Worm (Caenorhabditis elegans) whole organism, L2 larva: Measurements from ENCODE around the gene slmp-1.

Experiments used
- C34F6.9 ChIP-seq: fragments of 150-350 bp; optimal IDR thresholded peaks from 2 replicates; lab custom pipeline; 2014; ENCODE audit warnings: missing biosample characterization, missing genetic modification characterization
- F13H6.1 ChIP-seq: sonication (generic microtip); optimal IDR thresholded peaks from 2 replicates; lab custom pipeline; 2016; ENCODE audit warnings: missing genetic modification characterization, missing compliant biosample characterization
- R02D3.7 ChIP-seq: fragments of 150-350 bp; optimal IDR thresholded peaks from 2 replicates; lab custom pipeline; 2014; ENCODE audit warnings: missing biosample characterization, missing genetic modification characterization
- Y55F3AM.14 ChIP-seq: fragments of 200-800 bp; sonication (Bioruptor generic); optimal IDR thresholded peaks from 2 replicates; lab custom pipeline; 2018; ENCODE audit warnings: mild to moderate bottlenecking, missing genetic modification characterization, missing compliant biosample characterization
- ZK546.5 ChIP-seq: sonication (generic microtip); optimal IDR thresholded peaks from 2 replicates; lab custom pipeline; 2017; ENCODE audit warnings: missing biosample characterization, missing genetic modification characterization
- aly-2 ChIP-seq: fragments of 150-350 bp; optimal IDR thresholded peaks from 2 replicates; lab custom pipeline; 2014; ENCODE audit warnings: missing biosample characterization, missing genetic modification characterization
- ama-1 ChIP-seq: fragments of 150-350 bp; optimal IDR thresholded peaks from 2 replicates; lab custom pipeline; 2018; ENCODE audit warnings: inconsistent platforms
- blmp-1 ChIP-seq: sonication (generic microtip); optimal IDR thresholded peaks from 2 replicates; lab custom pipeline; 2017; ENCODE audit warnings: missing genetic modification characterization, mild to moderate bottlenecking, missing compliant biosample characterization, antibody characterized with exemption, moderate library complexity; ENCODE audit not compliant: insufficient read depth
- ceh-16 ChIP-seq: fragments of 150-350 bp; optimal IDR thresholded peaks from 2 replicates; lab custom pipeline; 2014; ENCODE audit warnings: missing biosample characterization, missing genetic modification characterization
- ceh-82 ChIP-seq: fragments of 150-350 bp; optimal IDR thresholded peaks from 2 replicates; lab custom pipeline; 2014; ENCODE audit warnings: missing biosample characterization, missing genetic modification characterization
- crh-2 ChIP-seq: sonication (generic microtip); optimal IDR thresholded peaks from 2 replicates; lab custom pipeline; 2017; ENCODE audit warnings: missing biosample characterization, missing genetic modification characterization
- dmd-4 ChIP-seq: sonication (generic microtip); optimal IDR thresholded peaks from 2 replicates; lab custom pipeline; 2017; ENCODE audit warnings: missing biosample characterization, missing genetic modification characterization
- egl-27 ChIP-seq: sonication (generic microtip); optimal IDR thresholded peaks from 3 replicates; lab custom pipeline; 2017; ENCODE audit warnings: missing biosample characterization, missing genetic modification reagents, missing genetic modification characterization
- elt-1 ChIP-seq: fragments of 150-350 bp; optimal IDR thresholded peaks from 2 replicates; lab custom pipeline; 2014; ENCODE audit warnings: missing biosample characterization, missing genetic modification characterization
- fos-1 ChIP-seq: fragments of 150-350 bp; optimal IDR thresholded peaks from 2 replicates; lab custom pipeline; 2014; ENCODE audit warnings: missing biosample characterization, missing genetic modification characterization
- gmeb-1 ChIP-seq: fragments of 150-350 bp; optimal IDR thresholded peaks from 2 replicates; lab custom pipeline; 2014; ENCODE audit warnings: missing biosample characterization, missing genetic modification characterization
- lin-13 ChIP-seq: fragments of 150-350 bp; optimal IDR thresholded peaks from 2 replicates; lab custom pipeline; 2014; ENCODE audit warnings: missing biosample characterization, missing genetic modification reagents, missing genetic modification characterization
- lin-39 ChIP-seq: fragments of 150-350 bp; optimal IDR thresholded peaks from 2 replicates; lab custom pipeline; 2014; ENCODE audit warnings: missing biosample characterization, missing genetic modification reagents, missing genetic modification characterization
- lsy-2 ChIP-seq, 2 experiments: fragments of 150-350 bp in 1 of 2; sonication (generic microtip) in 1 of 2; optimal IDR thresholded peaks; 2 replicates each; lab custom pipeline; 2014 to 2017; ENCODE audit warnings: missing biosample characterization in 2 of 2, missing genetic modification characterization in 2 of 2
- mab-5 ChIP-seq: fragments of 150-350 bp; optimal IDR thresholded peaks from 2 replicates; lab custom pipeline; 2014; ENCODE audit warnings: missing biosample characterization, missing genetic modification characterization
- mbf-1 ChIP-seq: sonication (generic microtip); optimal IDR thresholded peaks from 2 replicates; lab custom pipeline; 2017; ENCODE audit warnings: missing biosample characterization, missing genetic modification characterization
- mdl-1 ChIP-seq, 2 experiments: fragments of 150-350 bp in 1 of 2; sonication (generic microtip) in 1 of 2; optimal IDR thresholded peaks; 2 replicates each; lab custom pipeline; 2017; ENCODE audit warnings: missing biosample characterization in 2 of 2, missing genetic modification characterization in 2 of 2
- nhr-10 ChIP-seq: sonication (generic microtip); optimal IDR thresholded peaks from 2 replicates; lab custom pipeline; 2017; ENCODE audit warnings: missing biosample characterization, missing genetic modification characterization
- nhr-11 ChIP-seq: fragments of 150-350 bp; optimal IDR thresholded peaks from 2 replicates; lab custom pipeline; 2014; ENCODE audit warnings: missing biosample characterization, missing genetic modification characterization
- nhr-12 ChIP-seq: fragments of 150-350 bp; optimal IDR thresholded peaks from 2 replicates; lab custom pipeline; 2014; ENCODE audit warnings: missing biosample characterization, missing genetic modification characterization
- nhr-129 ChIP-seq: fragments of 150-350 bp; optimal IDR thresholded peaks from 2 replicates; lab custom pipeline; 2014; ENCODE audit warnings: missing biosample characterization, missing genetic modification characterization
- nhr-21 ChIP-seq: fragments of 150-350 bp; optimal IDR thresholded peaks from 2 replicates; lab custom pipeline; 2014; ENCODE audit warnings: missing biosample characterization, missing genetic modification characterization
- nhr-237 ChIP-seq: fragments of 150-350 bp; optimal IDR thresholded peaks from 2 replicates; lab custom pipeline; 2014; ENCODE audit warnings: missing biosample characterization, missing genetic modification characterization
- nhr-25 ChIP-seq: fragments of 150-350 bp; sonication (generic microtip); optimal IDR thresholded peaks from 3 replicates; lab custom pipeline; 2014; ENCODE audit warnings: missing biosample characterization, missing genetic modification characterization
- nhr-6 ChIP-seq: fragments of 150-350 bp; optimal IDR thresholded peaks from 2 replicates; lab custom pipeline; 2014; ENCODE audit warnings: missing biosample characterization, missing genetic modification characterization
- peb-1 ChIP-seq: fragments of 150-350 bp; optimal IDR thresholded peaks from 2 replicates; lab custom pipeline; 2014; ENCODE audit warnings: missing biosample characterization, missing genetic modification characterization
- sem-4 ChIP-seq: fragments of 150-350 bp; optimal IDR thresholded peaks from 2 replicates; lab custom pipeline; 2014; ENCODE audit warnings: missing biosample characterization, missing genetic modification reagents, missing genetic modification characterization
- skn-1 ChIP-seq: sonication (generic microtip); optimal IDR thresholded peaks from 2 replicates; lab custom pipeline; 2017; ENCODE audit warnings: missing biosample characterization, missing genetic modification characterization
- sma-3 ChIP-seq: sonication (generic microtip); optimal IDR thresholded peaks from 2 replicates; lab custom pipeline; 2016; ENCODE audit warnings: missing genetic modification reagents, missing genetic modification characterization, missing compliant biosample characterization
- sma-9 ChIP-seq, 2 experiments: fragments of 150-350 bp in 1 of 2; sonication (generic microtip) in 1 of 2; optimal IDR thresholded peaks; 2 replicates each; lab custom pipeline; 2014 to 2016; ENCODE audit warnings: missing genetic modification characterization in 2 of 2, mild to moderate bottlenecking in 1 of 2, missing biosample characterization in 1 of 2, missing compliant biosample characterization in 1 of 2, missing genetic modification reagents in 1 of 2, moderate library complexity in 1 of 2
- snpc-4 ChIP-seq: fragments of 150-350 bp; optimal IDR thresholded peaks from 2 replicates; lab custom pipeline; 2014; ENCODE audit warnings: missing biosample characterization, missing genetic modification characterization
- unc-39 ChIP-seq: fragments of 150-350 bp; optimal IDR thresholded peaks from 2 replicates; lab custom pipeline; 2014; ENCODE audit warnings: missing biosample characterization, missing genetic modification characterization
- unc-55 ChIP-seq: fragments of 150-350 bp; sonication (generic microtip); optimal IDR thresholded peaks from 3 replicates; lab custom pipeline; 2014; ENCODE audit warnings: missing biosample characterization, missing genetic modification reagents, missing genetic modification characterization
- zag-1 ChIP-seq: fragments of 150-350 bp; optimal IDR thresholded peaks from 2 replicates; lab custom pipeline; 2014; ENCODE audit warnings: missing biosample characterization, missing genetic modification characterization
- ztf-1 ChIP-seq: fragments of 200-800 bp; sonication (Bioruptor generic); conservative IDR thresholded peaks from 2 replicates; pipeline ENCODE4 v1.3.6; 2022; ENCODE audit warnings: missing genetic modification characterization, missing compliant biosample characterization
- ztf-11 ChIP-seq: sonication (generic microtip); optimal IDR thresholded peaks from 2 replicates; lab custom pipeline; 2017; ENCODE audit warnings: missing biosample characterization, missing genetic modification characterization

The slmp-1 gene

ce11 chrIV:3202111-3202510 lies 11.4 kb upstream of the slmp-1 start, which contains the start of the genes Y67D8B.3 and Y67D8B.5:
Gene Y67D8B.3 (minus strand): TSS chrIV:3202211.
Gene Y67D8B.5 (plus strand): TSS chrIV:3202343.
- no peak for TF ChIP-seq skn-1 (tag; lab: Kevin White, UChicago)
- TF ChIP-seq unc-39, result no peak
- TF ChIP-seq ztf-11 (tag; lab: Kevin White, UChicago), result no peak
- TF ChIP-seq lsy-2 (tag; optimal IDR thresholded peaks at IDR 0.05; lab: Kevin White, UChicago), result no peak
- TF ChIP-seq ztf-1 (GFP tag; lab: Robert Waterston, UW), result no peak
- no peak for TF ChIP-seq ceh-16 (tag; lab: Kevin White, UChicago)
- TF ChIP-seq ZK546.5, result no peak
- no peak for TF ChIP-seq sma-3 (GFP tag; lab: Kevin White, UChicago)
- TF ChIP-seq peb-1, result no peak
- no peak for TF ChIP-seq nhr-6 (tag; lab: Kevin White, UChicago)
- no peak for TF ChIP-seq egl-27 (tag; lab: Kevin White, UChicago)
- no peak for TF ChIP-seq sem-4 (tag; lab: Kevin White, UChicago)
- no peak for TF ChIP-seq nhr-10 (tag; lab: Kevin White, UChicago)
- no peak for TF ChIP-seq nhr-21 (tag; lab: Kevin White, UChicago)
- no peak for TF ChIP-seq crh-2
- no peak for TF ChIP-seq ceh-82 (tag; lab: Kevin White, UChicago)
- TF ChIP-seq mdl-1 (tag; optimal IDR thresholded peaks at IDR 0.05; lab: Kevin White, UChicago), result no peak

- TF ChIP-seq mdl-1 (tag; optimal IDR thresholded peaks at IDR 0.05; lab: Kevin White, UChicago) (no peak), snpc-4 (tag; lab: Kevin White, UChicago) (no peak), nhr-21 (tag; lab: Kevin White, UChicago) (no peak), unc-39 (no peak), mbf-1 (tag; lab: Kevin White, UChicago) (no peak), ztf-1 (GFP tag; lab: Robert Waterston, UW) (no peak), elt-1 (tag; lab: Kevin White, UChicago) (no peak), zag-1 (tag; lab: Kevin White, UChicago) (no peak), gmeb-1 (tag; lab: Kevin White, UChicago) (no peak), nhr-11 (tag; lab: Kevin White, UChicago) (no peak), nhr-237 (tag; lab: Kevin White, UChicago) (no peak), nhr-6 (tag; lab: Kevin White, UChicago) (no peak), mab-5 (no peak), nhr-129 (no peak)
Observed at ce11 chrIV:3211929-3212328, 1.6 kb upstream of the slmp-1 start.

ce11 chrIV:3221158-3221557 lies 7.6 kb downstream of the slmp-1 start:
- no peak for TF ChIP-seq sma-9 (GFP tag; optimal IDR thresholded peaks at IDR 0.05; lab: Kevin White, UChicago)
- TF ChIP-seq sma-9 (tag; optimal IDR thresholded peaks at IDR 0.05; lab: Kevin White, UChicago), result no peak
- no peak for TF ChIP-seq aly-2 (tag; lab: Kevin White, UChicago)
- no peak for TF ChIP-seq sma-3 (GFP tag; lab: Kevin White, UChicago)
- TF ChIP-seq ztf-11 (tag; lab: Kevin White, UChicago), result no peak
- TF ChIP-seq blmp-1, result no peak

- TF ChIP-seq snpc-4 (tag; lab: Kevin White, UChicago), result no peak
- TF ChIP-seq Y55F3AM.14 (GFP tag; lab: Kevin White, UChicago), result no peak
- no peak for TF ChIP-seq gmeb-1 (tag; lab: Kevin White, UChicago)
- no peak for TF ChIP-seq nhr-12 (tag; lab: Kevin White, UChicago)
Observed at ce11 chrIV:3222140-3222539, 8.6 kb downstream of the slmp-1 start, which contains the start of gene Y67D8A.2. Gene Y67D8A.2 (plus strand): TSS chrIV:3222440.

- TF ChIP-seq blmp-1 (peak; percentile 1), ZK546.5 (no peak), mdl-1 (tag; optimal IDR thresholded peaks at IDR 0.05; lab: Kevin White, UChicago) (no peak), gmeb-1 (tag; lab: Kevin White, UChicago) (peak; percentile 65), nhr-21 (tag; lab: Kevin White, UChicago) (peak; percentile 41), ceh-16 (tag; lab: Kevin White, UChicago) (peak; percentile 2), snpc-4 (tag; lab: Kevin White, UChicago) (no peak), mab-5 (peak; percentile 65), sma-9 (GFP tag; optimal IDR thresholded peaks at IDR 0.05; lab: Kevin White, UChicago) (peak; percentile 22), sma-9 (tag; optimal IDR thresholded peaks at IDR 0.05; lab: Kevin White, UChicago) (no peak), ceh-82 (tag; lab: Kevin White, UChicago) (no peak), nhr-25 (tag; lab: Kevin White, UChicago) (peak; percentile 25), nhr-6 (tag; lab: Kevin White, UChicago) (no peak), lin-39 (tag; lab: Kevin White, UChicago) (no peak), unc-55 (GFP tag; lab: Kevin White, UChicago) (no peak), nhr-237 (tag; lab: Kevin White, UChicago) (no peak), R02D3.7 (tag; lab: Kevin White, UChicago) (no peak), sma-3 (GFP tag; lab: Kevin White, UChicago) (peak; percentile 76), nhr-11 (tag; lab: Kevin White, UChicago) (no peak), nhr-129 (peak; percentile 75), lin-13 (GFP tag; lab: Kevin White, UChicago) (peak; percentile 36), lsy-2 (tag; optimal IDR thresholded peaks at IDR 0.05; lab: Kevin White, UChicago) (peak in 1 of 2 experiments; percentile 52), skn-1 (tag; lab: Kevin White, UChicago) (no peak), ama-1 (lab: Kevin White, UChicago) (no peak), dmd-4 (tag; lab: Kevin White, UChicago) (no peak), C34F6.9 (peak; percentile 7), fos-1 (tag; lab: Kevin White, UChicago) (peak; percentile 96), peb-1 (no peak), F13H6.1 (tag; lab: Kevin White, UChicago) (peak; percentile 85)
Observed at ce11 chrIV:3227549-3228139, 14.1 kb downstream of the slmp-1 start.
